Worm (Caenorhabditis elegans) whole organism, late embryonic: ENCODE results near the gene nspc-7.

Experiments used
- C08G9.2 ChIP-seq: sonication (generic microtip); optimal IDR thresholded peaks from 2 replicates; lab custom pipeline; 2016; ENCODE audit warnings: mild to moderate bottlenecking, missing genetic modification characterization, moderate library complexity, missing compliant biosample characterization
- C38D4.7 ChIP-seq: fragments of 200-800 bp; sonication (Bioruptor generic); optimal IDR thresholded peaks from 2 replicates; lab custom pipeline; 2018; ENCODE audit warnings: mild to moderate bottlenecking, missing genetic modification characterization, moderate library complexity, missing compliant biosample characterization
- K02D7.2 ChIP-seq: sonication (generic microtip); optimal IDR thresholded peaks from 2 replicates; lab custom pipeline; 2017; ENCODE audit warnings: mild to moderate bottlenecking, missing genetic modification characterization, missing compliant biosample characterization
- K09A11.1 ChIP-seq: sonication (generic microtip); optimal IDR thresholded peaks from 2 replicates; lab custom pipeline; 2017; ENCODE audit warnings: antibody characterized with exemption, mild to moderate bottlenecking, missing genetic modification characterization, missing compliant biosample characterization; ENCODE audit not compliant: insufficient read depth
- T23F11.4 ChIP-seq: fragments of 200-800 bp; sonication (Bioruptor generic); optimal IDR thresholded peaks from 2 replicates; lab custom pipeline; 2018; ENCODE audit warnings: mild to moderate bottlenecking, missing genetic modification characterization, missing compliant biosample characterization
- ahr-1 ChIP-seq: sonication (generic microtip); optimal IDR thresholded peaks from 2 replicates; lab custom pipeline; 2016; ENCODE audit warnings: missing genetic modification characterization, missing compliant biosample characterization
- ama-1 ChIP-seq: fragments of 150-350 bp; optimal IDR thresholded peaks from 2 replicates; lab custom pipeline; 2014
- ceh-34 ChIP-seq: sonication (generic microtip); optimal IDR thresholded peaks from 2 replicates; lab custom pipeline; 2016; ENCODE audit warnings: mild to moderate bottlenecking, missing genetic modification characterization, missing compliant biosample characterization
- ceh-48 ChIP-seq: sonication (generic microtip); optimal IDR thresholded peaks from 2 replicates; lab custom pipeline; 2016; ENCODE audit warnings: missing genetic modification characterization, inconsistent platforms, missing compliant biosample characterization
- ceh-6 ChIP-seq: fragments of 200-800 bp; sonication (Bioruptor generic); optimal IDR thresholded peaks from 2 replicates; lab custom pipeline; 2018; ENCODE audit warnings: mild to moderate bottlenecking, missing genetic modification characterization, missing compliant biosample characterization
- ceh-9 ChIP-seq: sonication (generic microtip); optimal IDR thresholded peaks from 2 replicates; lab custom pipeline; 2016; ENCODE audit warnings: mild to moderate bottlenecking, missing genetic modification characterization, inconsistent platforms, missing compliant biosample characterization
- dmd-4 ChIP-seq: sonication (generic microtip); optimal IDR thresholded peaks from 2 replicates; lab custom pipeline; 2016; ENCODE audit warnings: borderline replicate concordance, missing genetic modification characterization, missing compliant biosample characterization
- elt-2 ChIP-seq: sonication (generic microtip); optimal IDR thresholded peaks from 2 replicates; lab custom pipeline; 2016; ENCODE audit warnings: missing genetic modification reagents, missing genetic modification characterization, missing compliant biosample characterization
- elt-4 ChIP-seq: sonication (generic microtip); optimal IDR thresholded peaks from 2 replicates; lab custom pipeline; 2016; ENCODE audit warnings: missing genetic modification characterization, missing compliant biosample characterization
- ets-4 ChIP-seq: sonication (generic microtip); optimal IDR thresholded peaks from 2 replicates; lab custom pipeline; 2016; ENCODE audit warnings: missing genetic modification characterization, missing compliant biosample characterization
- eyg-1 ChIP-seq: sonication (generic microtip); optimal IDR thresholded peaks from 2 replicates; lab custom pipeline; 2016; ENCODE audit warnings: missing genotype, missing genetic modification characterization, missing compliant biosample characterization
- fkh-10 ChIP-seq: fragments of 150-350 bp; optimal IDR thresholded peaks from 2 replicates; lab custom pipeline; 2014; ENCODE audit warnings: missing biosample characterization, missing genetic modification reagents, missing genetic modification characterization
- hlh-13 ChIP-seq: fragments of 200-800 bp; sonication (Bioruptor generic); optimal IDR thresholded peaks from 2 replicates; lab custom pipeline; 2018; ENCODE audit warnings: mild to moderate bottlenecking, missing genetic modification characterization, missing compliant biosample characterization
- hlh-30 ChIP-seq: sonication (generic microtip); optimal IDR thresholded peaks from 2 replicates; lab custom pipeline; 2017; ENCODE audit warnings: antibody characterized with exemption, missing genetic modification characterization, missing compliant biosample characterization; ENCODE audit not compliant: insufficient read depth
- hlh-6 ChIP-seq: sonication (generic microtip); optimal IDR thresholded peaks from 2 replicates; lab custom pipeline; 2016; ENCODE audit warnings: missing genotype, missing genetic modification characterization, missing compliant biosample characterization
- lim-6 ChIP-seq: sonication (generic microtip); optimal IDR thresholded peaks from 2 replicates; lab custom pipeline; 2016; ENCODE audit warnings: missing genetic modification characterization, missing compliant biosample characterization
- lin-11 ChIP-seq: fragments of 200-800 bp; sonication (Bioruptor generic); optimal IDR thresholded peaks from 2 replicates; lab custom pipeline; 2018; ENCODE audit warnings: mild to moderate bottlenecking, missing genetic modification characterization, missing compliant biosample characterization
- nhr-11 ChIP-seq: fragments of 150-350 bp; optimal IDR thresholded peaks from 2 replicates; lab custom pipeline; 2014; ENCODE audit warnings: missing biosample characterization, missing genetic modification characterization
- npax-4 ChIP-seq: sonication (generic microtip); optimal IDR thresholded peaks from 2 replicates; lab custom pipeline; 2016; ENCODE audit warnings: missing genetic modification characterization, missing compliant biosample characterization
- pag-3 ChIP-seq: sonication (generic microtip); optimal IDR thresholded peaks from 2 replicates; lab custom pipeline; 2016; ENCODE audit warnings: missing compliant biosample characterization, missing genetic modification characterization, borderline replicate concordance
- pat-9 ChIP-seq: fragments of 200-800 bp; sonication (Bioruptor generic); optimal IDR thresholded peaks from 2 replicates; lab custom pipeline; 2018; ENCODE audit warnings: mild to moderate bottlenecking, missing genetic modification characterization, moderate library complexity, missing compliant biosample characterization
- pqm-1 ChIP-seq: sonication (generic microtip); optimal IDR thresholded peaks from 2 replicates; lab custom pipeline; 2016; ENCODE audit warnings: missing genetic modification characterization, missing compliant biosample characterization
- rnt-1 ChIP-seq: sonication (generic microtip); optimal IDR thresholded peaks from 2 replicates; lab custom pipeline; 2016; ENCODE audit warnings: missing genetic modification characterization, missing compliant biosample characterization
- sdc-2 ChIP-seq: sonication (generic microtip); optimal IDR thresholded peaks from 2 replicates; lab custom pipeline; 2016; ENCODE audit warnings: missing genotype, missing genetic modification characterization, missing compliant biosample characterization
- tbx-2 ChIP-seq: sonication (generic microtip); optimal IDR thresholded peaks from 2 replicates; lab custom pipeline; 2016; ENCODE audit warnings: missing genetic modification characterization, missing compliant biosample characterization
- tbx-7 ChIP-seq: sonication (generic microtip); optimal IDR thresholded peaks from 2 replicates; lab custom pipeline; 2016; ENCODE audit warnings: missing genotype, missing genetic modification characterization, missing compliant biosample characterization
- unc-3 ChIP-seq, 2 experiments: fragments of 200-800 bp in 1 of 2; sonication (Bioruptor generic) in 1 of 2; sonication (generic microtip) in 1 of 2; conservative IDR thresholded peaks in 1 of 2; optimal IDR thresholded peaks in 1 of 2; 2 replicates each; pipeline versions ENCODE4 v1.3.6 to Lab custom; 2016 to 2022; ENCODE audit warnings: missing compliant biosample characterization in 2 of 2, missing genetic modification characterization in 2 of 2, missing genetic modification reagents in 1 of 2
- unc-55 ChIP-seq: sonication (generic microtip); optimal IDR thresholded peaks from 2 replicates; lab custom pipeline; 2017; ENCODE audit warnings: missing biosample characterization, missing genetic modification reagents, missing genetic modification characterization
- unc-86 ChIP-seq: sonication (generic microtip); optimal IDR thresholded peaks from 2 replicates; lab custom pipeline; 2016; ENCODE audit warnings: missing genetic modification characterization, missing compliant biosample characterization

Gene nspc-7

ce11 chrX:8565810-8566416, 24.3 kb downstream of the nspc-7 start (continued):
- no peak for TF ChIP-seq unc-3 (GFP tag; conservative IDR thresholded peaks at IDR 0.05; lab: Robert Waterston, UW)
- no peak for TF ChIP-seq unc-3 (tag; optimal IDR thresholded peaks at IDR 0.05; lab: Kevin White, UChicago)
- no peak for TF ChIP-seq unc-86
- TF ChIP-seq hlh-30 (tag; lab: Kevin White, UChicago) = peak; percentile 12
- TF ChIP-seq tbx-2 (tag; lab: Kevin White, UChicago) = peak; percentile 32
- no peak for TF ChIP-seq K09A11.1
- TF ChIP-seq ceh-9 = no peak
- no peak for TF ChIP-seq fkh-10 (GFP tag; lab: Kevin White, UChicago)
- no peak for TF ChIP-seq ahr-1 (tag; lab: Kevin White, UChicago)
- TF ChIP-seq lim-6 = no peak
- peak; percentile 47 for TF ChIP-seq hlh-6 (tag; lab: Kevin White, UChicago)
- TF ChIP-seq pag-3 (tag; lab: Kevin White, UChicago) = no peak
- peak; percentile 45 for TF ChIP-seq ceh-34 (tag; lab: Kevin White, UChicago)

- no peak for TF ChIP-seq ets-4 (tag; lab: Kevin White, UChicago)
- no peak for TF ChIP-seq T23F11.4 (GFP tag; lab: Kevin White, UChicago)
- TF ChIP-seq lin-11 (tag; lab: Kevin White, UChicago) = no peak
- TF ChIP-seq ahr-1 (tag; lab: Kevin White, UChicago) = no peak
- no peak for TF ChIP-seq tbx-7 (tag; lab: Kevin White, UChicago)
- TF ChIP-seq dmd-4 = no peak
- TF ChIP-seq K02D7.2 (tag; lab: Kevin White, UChicago) = no peak
- no peak for TF ChIP-seq nhr-11 (tag; lab: Kevin White, UChicago)
- no peak for TF ChIP-seq ceh-48
- TF ChIP-seq unc-55 (GFP tag; lab: Kevin White, UChicago) = no peak
- TF ChIP-seq hlh-13 (GFP tag; lab: Kevin White, UChicago) = no peak
- TF ChIP-seq rnt-1 (tag; lab: Kevin White, UChicago) = no peak
- TF ChIP-seq pat-9 (tag; lab: Kevin White, UChicago) = no peak
- TF ChIP-seq fkh-10 (GFP tag; lab: Kevin White, UChicago) = no peak
- no peak for TF ChIP-seq C38D4.7
- TF ChIP-seq K09A11.1 = no peak
- TF ChIP-seq eyg-1 (tag; lab: Kevin White, UChicago) = no peak
- TF ChIP-seq npax-4 (tag; lab: Kevin White, UChicago) = no peak
These were observed 24.9 kb downstream of the nspc-7 start for ce11 chrX:8566521-8567032.

- TF ChIP-seq ceh-9 = no peak
- no peak for TF ChIP-seq sdc-2 (tag; lab: Kevin White, UChicago)
- TF ChIP-seq C08G9.2 (tag; lab: Kevin White, UChicago) = no peak
- no peak for TF ChIP-seq hlh-6 (tag; lab: Kevin White, UChicago)
- TF ChIP-seq hlh-13 (GFP tag; lab: Kevin White, UChicago) = no peak
- TF ChIP-seq pqm-1 (tag; lab: Kevin White, UChicago) = no peak
These were observed 25.5 kb downstream of the nspc-7 start for ce11 chrX:8567166-8567565.

ce11 chrX:8567823-8568314, 26.2 kb downstream of the nspc-7 start:
- TF ChIP-seq ama-1 (no peak), pqm-1 (tag; lab: Kevin White, UChicago) (no peak), elt-4 (tag; lab: Kevin White, UChicago) (no peak)

ce11 chrX:8568423-8568903, 26.8 kb downstream of the nspc-7 start:
- TF ChIP-seq tbx-2 (tag; lab: Kevin White, UChicago) = peak; percentile 2
- TF ChIP-seq unc-55 (GFP tag; lab: Kevin White, UChicago) = peak; percentile 92
- peak; percentile 84 for TF ChIP-seq elt-2 (tag; lab: Kevin White, UChicago)
- TF ChIP-seq ceh-6 (GFP tag; lab: Kevin White, UChicago) = no peak
- TF ChIP-seq, all 69 proteins: peak for 3
